Worm (Caenorhabditis elegans): ENCODE data around the gene rdy-2.

ce11 chrV:13600882-13601281 lies at the start of gene rdy-2:
- TF ChIP-seq unc-3 (GFP tag; conservative IDR thresholded peaks at IDR 0.05) (no peak), unc-3 (tag; optimal IDR thresholded peaks at IDR 0.05) (no peak), elt-2 (tag; optimal IDR thresholded peaks at IDR 0.05) (no peak), fkh-10 (GFP tag; optimal IDR thresholded peaks at IDR 0.05) (no peak), sox-4 (tag; optimal IDR thresholded peaks at IDR 0.05) (no peak)

All from whole organism, late embryonic.